Fruit fly (Drosophila melanogaster) whole organism, prepupa: Measurements from ENCODE around the gene Alp12.
A peak's percentile ranks its signal among the peaks of the same experiment; 100 is the strongest.

ENCODE experiments used
- CG10631 ChIP-seq: fragments of 200-800 bp; sonication (Bioruptor generic); optimal IDR thresholded peaks from 2 replicates; lab custom pipeline; 2016; ENCODE audit warnings: missing biosample characterization, missing genetic modification characterization
- CG10669 ChIP-seq: fragments of 200-800 bp; sonication (Bioruptor generic); optimal IDR thresholded peaks from 3 replicates; lab custom pipeline; 2018; ENCODE audit warnings: missing biosample characterization, mild to moderate bottlenecking, missing genetic modification characterization, moderate library complexity
- CG11294 ChIP-seq: fragments of 200-800 bp; sonication (Bioruptor generic); IDR thresholded peaks from 2 replicates; pipeline ENCODE4 v1.3.6; 2022; ENCODE audit warnings: missing biosample characterization, missing genetic modification characterization
- CG11902 ChIP-seq: fragments of 200-800 bp; sonication (Bioruptor generic); optimal IDR thresholded peaks from 3 replicates; lab custom pipeline; 2016; ENCODE audit warnings: missing biosample characterization, missing genetic modification characterization
- CG15336 ChIP-seq: fragments of 200-800 bp; sonication (Bioruptor generic); IDR thresholded peaks from 2 replicates; pipeline ENCODE4 v1.3.6; 2022; ENCODE audit warnings: missing biosample characterization, missing genetic modification characterization
- CG1621 ChIP-seq: fragments of 200-800 bp; sonication (Bioruptor generic); optimal IDR thresholded peaks from 3 replicates; lab custom pipeline; 2018; ENCODE audit warnings: missing biosample characterization, mild to moderate bottlenecking, missing genetic modification characterization
- CG16779 ChIP-seq: fragments of 200-800 bp; sonication (Bioruptor generic); optimal IDR thresholded peaks from 3 replicates; lab custom pipeline; 2017; ENCODE audit warnings: missing biosample characterization, mild to moderate bottlenecking, missing genetic modification characterization
- CG3032 ChIP-seq: fragments of 200-800 bp; optimal IDR thresholded peaks from 2 replicates; lab custom pipeline; 2019; ENCODE audit warnings: missing biosample characterization, mild to moderate bottlenecking, missing genetic modification characterization, moderate library complexity
- CG31627 ChIP-seq: fragments of 200-800 bp; sonication (Bioruptor generic); optimal IDR thresholded peaks from 3 replicates; lab custom pipeline; 2016; ENCODE audit warnings: missing biosample characterization, missing genetic modification characterization
- CG32006 ChIP-seq: fragments of 200-800 bp; sonication (Bioruptor generic); optimal IDR thresholded peaks from 3 replicates; lab custom pipeline; 2017; ENCODE audit warnings: missing biosample characterization, mild to moderate bottlenecking, missing genetic modification characterization
- CG34406 ChIP-seq: fragments of 200-800 bp; sonication (Bioruptor generic); optimal IDR thresholded peaks from 3 replicates; lab custom pipeline; 2016; ENCODE audit warnings: missing biosample characterization, missing genetic modification characterization
- CG4318 ChIP-seq: fragments of 200-800 bp; sonication (Bioruptor generic); optimal IDR thresholded peaks from 3 replicates; lab custom pipeline; 2017; ENCODE audit warnings: missing biosample characterization, mild to moderate bottlenecking, missing genetic modification characterization
- CG6163 ChIP-seq: fragments of 200-800 bp; sonication (Bioruptor generic); IDR thresholded peaks from 3 replicates; pipeline ENCODE4 v1.3.6; 2022; ENCODE audit warnings: missing biosample characterization, missing genetic modification characterization
- CG6276 ChIP-seq: fragments of 200-800 bp; sonication (Bioruptor generic); optimal IDR thresholded peaks from 2 replicates; lab custom pipeline; 2017; ENCODE audit warnings: missing biosample characterization, mild to moderate bottlenecking, missing genetic modification characterization
- CG6792 ChIP-seq: fragments of 200-800 bp; sonication (Bioruptor generic); optimal IDR thresholded peaks from 3 replicates; lab custom pipeline; 2016; ENCODE audit warnings: missing biosample characterization, missing genetic modification characterization
- CG6808 ChIP-seq: fragments of 200-800 bp; sonication (Bioruptor generic); optimal IDR thresholded peaks from 3 replicates; lab custom pipeline; 2017; ENCODE audit warnings: missing biosample characterization, missing genetic modification characterization, mild to moderate bottlenecking, moderate library complexity, missing genetic modification reagents
- CG6854 ChIP-seq: fragments of 200-800 bp; sonication (Bioruptor generic); optimal IDR thresholded peaks from 2 replicates; lab custom pipeline; 2017; ENCODE audit warnings: missing biosample characterization, mild to moderate bottlenecking, missing genetic modification characterization
- CG7368 ChIP-seq: fragments of 200-800 bp; sonication (Bioruptor generic); optimal IDR thresholded peaks from 3 replicates; lab custom pipeline; 2016; ENCODE audit warnings: missing biosample characterization, missing genetic modification characterization
- CG8319 ChIP-seq: fragments of 200-800 bp; sonication (Bioruptor generic); optimal IDR thresholded peaks from 3 replicates; lab custom pipeline; 2016; ENCODE audit warnings: missing biosample characterization, missing genetic modification characterization
- CG8632 ChIP-seq: fragments of 200-800 bp; sonication (Bioruptor generic); optimal IDR thresholded peaks from 3 replicates; lab custom pipeline; 2016; ENCODE audit warnings: missing biosample characterization, missing genetic modification characterization
- CG9139 ChIP-seq: fragments of 200-800 bp; sonication (Bioruptor generic); optimal IDR thresholded peaks from 3 replicates; lab custom pipeline; 2017; ENCODE audit warnings: missing biosample characterization, mild to moderate bottlenecking, missing genetic modification characterization
- Eip75B ChIP-seq: fragments of 200-800 bp; sonication (Bioruptor generic); optimal IDR thresholded peaks from 3 replicates; lab custom pipeline; 2016; ENCODE audit warnings: missing biosample characterization, missing genetic modification characterization
- Eip78C ChIP-seq: fragments of 200-800 bp; sonication (Bioruptor generic); peaks from one replicate; lab custom pipeline; 2016; ENCODE audit warnings: missing biosample characterization, missing genetic modification characterization
- Ets21C ChIP-seq: fragments of 200-800 bp; sonication (Bioruptor generic); optimal IDR thresholded peaks from 3 replicates; lab custom pipeline; 2016; ENCODE audit warnings: missing biosample characterization, missing genetic modification characterization
- Ets96B ChIP-seq: fragments of 200-800 bp; optimal IDR thresholded peaks from 2 replicates; lab custom pipeline; 2019; ENCODE audit warnings: missing biosample characterization, mild to moderate bottlenecking, missing genetic modification characterization, moderate library complexity
- Gug ChIP-seq: fragments of 200-800 bp; sonication (Bioruptor generic); IDR thresholded peaks from 2 replicates; pipeline ENCODE4 v1.3.6; 2022; ENCODE audit warnings: missing biosample characterization, missing genetic modification characterization
- Hr38 ChIP-seq: sonication (Bioruptor generic); optimal IDR thresholded peaks from 2 replicates; lab custom pipeline; 2016; ENCODE audit warnings: missing biosample characterization, missing genetic modification characterization
- Hr4 ChIP-seq: fragments of 200-800 bp; sonication (Bioruptor generic); optimal IDR thresholded peaks from 3 replicates; lab custom pipeline; 2016; ENCODE audit warnings: missing biosample characterization, missing genetic modification characterization
- Lpt ChIP-seq: fragments of 200-800 bp; sonication (Bioruptor generic); optimal IDR thresholded peaks from 3 replicates; lab custom pipeline; 2016; ENCODE audit warnings: missing biosample characterization, missing genetic modification characterization
- Met ChIP-seq: fragments of 200-800 bp; sonication (Bioruptor generic); optimal IDR thresholded peaks from 3 replicates; lab custom pipeline; 2016; ENCODE audit warnings: missing biosample characterization, missing genetic modification characterization
- OdsH ChIP-seq: fragments of 200-800 bp; sonication (Bioruptor generic); optimal IDR thresholded peaks from 3 replicates; lab custom pipeline; 2016; ENCODE audit warnings: missing biosample characterization, missing genetic modification characterization
- Smox ChIP-seq: fragments of 200-800 bp; sonication (Bioruptor generic); optimal IDR thresholded peaks from 3 replicates; lab custom pipeline; 2016; ENCODE audit warnings: missing biosample characterization, missing genetic modification characterization
- Sox102F ChIP-seq: fragments of 200-800 bp; sonication (Bioruptor generic); optimal IDR thresholded peaks from 2 replicates; lab custom pipeline; 2016; ENCODE audit warnings: missing biosample characterization, mild to moderate bottlenecking, missing genetic modification characterization
- Sox14 ChIP-seq: fragments of 200-800 bp; sonication (Bioruptor generic); optimal IDR thresholded peaks from 3 replicates; lab custom pipeline; 2016; ENCODE audit warnings: missing biosample characterization, missing genetic modification characterization
- Sox15 ChIP-seq: fragments of 200-800 bp; sonication (Bioruptor generic); optimal IDR thresholded peaks from 3 replicates; lab custom pipeline; 2016; ENCODE audit warnings: missing biosample characterization, missing genetic modification characterization
- achi ChIP-seq: fragments of 200-800 bp; sonication (Bioruptor generic); optimal IDR thresholded peaks from 3 replicates; lab custom pipeline; 2016; ENCODE audit warnings: missing biosample characterization, missing genetic modification characterization
- cyc ChIP-seq: fragments of 200-800 bp; sonication (Bioruptor generic); optimal IDR thresholded peaks from 3 replicates; lab custom pipeline; 2016; ENCODE audit warnings: missing biosample characterization, missing genetic modification characterization
- dac ChIP-seq: fragments of 200-800 bp; sonication (Bioruptor generic); optimal IDR thresholded peaks from 2 replicates; lab custom pipeline; 2017; ENCODE audit warnings: missing biosample characterization, mild to moderate bottlenecking, missing genetic modification characterization
- dsx ChIP-seq: fragments of 200-800 bp; optimal IDR thresholded peaks from 3 replicates; lab custom pipeline; 2019; ENCODE audit warnings: missing biosample characterization, mild to moderate bottlenecking, missing genetic modification characterization, moderate library complexity; ENCODE audit not compliant: poor library complexity, severe bottlenecking
- esn ChIP-seq: fragments of 200-800 bp; sonication (Bioruptor generic); optimal IDR thresholded peaks from 2 replicates; lab custom pipeline; 2016; ENCODE audit warnings: missing biosample characterization, mild to moderate bottlenecking, missing genetic modification characterization, moderate library complexity
- fd59A ChIP-seq: fragments of 200-800 bp; sonication (Bioruptor generic); optimal IDR thresholded peaks from 2 replicates; lab custom pipeline; 2017; ENCODE audit warnings: missing biosample characterization, mild to moderate bottlenecking, missing genetic modification characterization, missing genetic modification reagents
- fd85E ChIP-seq: fragments of 200-800 bp; sonication (Bioruptor generic); optimal IDR thresholded peaks from 3 replicates; lab custom pipeline; 2016; ENCODE audit warnings: missing biosample characterization, missing genetic modification characterization
- lz ChIP-seq: fragments of 200-800 bp; sonication (Bioruptor generic); optimal IDR thresholded peaks from 3 replicates; lab custom pipeline; 2016; ENCODE audit warnings: missing biosample characterization, missing genetic modification characterization
- net ChIP-seq: fragments of 200-800 bp; sonication (Bioruptor generic); optimal IDR thresholded peaks from 3 replicates; lab custom pipeline; 2016; ENCODE audit warnings: missing biosample characterization, missing genetic modification characterization
- pdm3 ChIP-seq: fragments of 200-800 bp; sonication (Bioruptor generic); optimal IDR thresholded peaks from 3 replicates; lab custom pipeline; 2016; ENCODE audit warnings: missing biosample characterization, missing genetic modification characterization
- salr ChIP-seq, 2 experiments: fragments of 200-800 bp; sonication (Bioruptor generic); optimal IDR thresholded peaks; 3 replicates each; lab custom pipeline; 2016 to 2018; ENCODE audit warnings: missing biosample characterization in 2 of 2, missing genetic modification characterization in 2 of 2, mild to moderate bottlenecking in 1 of 2
- ss ChIP-seq, 2 experiments: fragments of 200-800 bp; sonication (Bioruptor generic); optimal IDR thresholded peaks; 2 replicates in 1 of 2; 3 replicates in 1 of 2; lab custom pipeline; 2017 to 2018; ENCODE audit warnings: mild to moderate bottlenecking in 2 of 2, missing biosample characterization in 2 of 2, missing genetic modification characterization in 2 of 2, moderate library complexity in 1 of 2
- svp ChIP-seq: fragments of 200-800 bp; sonication (Bioruptor generic); peaks from one replicate; lab custom pipeline; 2016; ENCODE audit warnings: missing biosample characterization, missing genetic modification characterization
- vri ChIP-seq: fragments of 200-800 bp; sonication (Bioruptor generic); optimal IDR thresholded peaks from 3 replicates; lab custom pipeline; 2016; ENCODE audit warnings: missing biosample characterization, mild to moderate bottlenecking, missing genetic modification characterization

Gene Alp12

DNA sequence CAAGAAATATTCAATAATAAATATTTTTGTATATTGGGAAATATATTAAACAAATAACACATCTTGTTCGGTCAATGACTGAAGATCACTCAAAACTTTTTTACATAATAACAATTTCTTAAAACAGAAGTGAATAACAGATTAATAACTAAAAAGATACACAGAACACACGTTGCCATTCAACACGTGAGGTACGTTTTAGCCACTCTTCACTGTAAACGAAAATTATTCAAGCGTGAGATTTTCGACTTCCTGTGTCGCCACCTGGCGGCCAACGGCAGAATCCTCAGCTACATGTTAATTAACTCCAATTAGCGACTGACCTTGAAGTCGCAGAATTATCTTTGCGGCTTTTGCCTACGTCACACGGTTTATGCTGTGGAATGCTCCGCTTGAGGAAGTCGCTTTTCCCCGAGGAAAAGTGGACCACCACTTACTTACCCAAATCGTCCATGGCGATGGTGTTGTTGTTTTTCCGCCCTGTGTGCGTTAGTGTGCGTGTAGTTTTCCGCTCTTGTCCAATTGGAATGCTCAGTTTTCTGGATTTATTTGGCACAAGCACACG is 2.0 kb downstream of the Alp12 start (continued):
- TF ChIP-seq Ets21C (GFP tag; lab: Kevin White, UChicago) = peak; percentile 47
- TF ChIP-seq CG4318 (GFP tag; lab: Kevin White, UChicago) = no peak
- TF ChIP-seq net (GFP tag; lab: Kevin White, UChicago) = peak; percentile 66
- peak; percentile 0 for TF ChIP-seq fd59A (GFP tag; lab: Kevin White, UChicago)
- peak; percentile 53 for TF ChIP-seq Ets96B (tag; lab: Kevin White, UChicago)
- TF ChIP-seq Sox102F = peak; percentile 35
- no peak for TF ChIP-seq dac
- peak; percentile 67 for TF ChIP-seq Met (GFP tag; lab: Kevin White, UChicago)
- TF ChIP-seq CG8319 (GFP tag; lab: Kevin White, UChicago) = peak; percentile 22
- peak; percentile 76 for TF ChIP-seq svp
- TF ChIP-seq ss (GFP tag; optimal IDR thresholded peaks at IDR 0.05; lab: Kevin White, UChicago) = no peak
- TF ChIP-seq dsx = no peak
- peak; percentile 54 for TF ChIP-seq Hr4 (GFP tag; lab: Kevin White, UChicago)
- TF ChIP-seq Sox15 (GFP tag; lab: Kevin White, UChicago) = peak; percentile 4
- peak; percentile 6 for TF ChIP-seq CG6276 (GFP tag; lab: Kevin White, UChicago)
- TF ChIP-seq CG32006 (GFP tag; lab: Kevin White, UChicago) = peak; percentile 48
- peak; percentile 46 for TF ChIP-seq CG8632 (GFP tag; lab: Kevin White, UChicago)
- TF ChIP-seq Eip75B (GFP tag; lab: Kevin White, UChicago) = peak; percentile 20
- peak in 1 of 2 experiments; percentile 11 for TF ChIP-seq salr (GFP tag; optimal IDR thresholded peaks at IDR 0.05; lab: Kevin White, UChicago)
- TF ChIP-seq CG3032 (tag; lab: Kevin White, UChicago) = peak; percentile 57
- no peak for TF ChIP-seq CG9139 (GFP tag; lab: Kevin White, UChicago)
- TF ChIP-seq cyc (GFP tag; lab: Kevin White, UChicago) = peak; percentile 53
- peak; percentile 41 for TF ChIP-seq CG1621
- TF ChIP-seq Hr38 = no peak
- TF ChIP-seq esn = peak; percentile 73
- TF ChIP-seq Sox14 (GFP tag; lab: Kevin White, UChicago) = peak; percentile 31
- no peak for TF ChIP-seq CG16779 (tag; lab: Kevin White, UChicago)
- TF ChIP-seq CG7368 (GFP tag; lab: Kevin White, UChicago) = no peak
- TF ChIP-seq CG6808 (GFP tag; lab: Kevin White, UChicago) = peak; percentile 32
- TF ChIP-seq CG34406 (GFP tag; lab: Kevin White, UChicago) = peak; percentile 52
- TF ChIP-seq Lpt (GFP tag; lab: Kevin White, UChicago) = no peak

DNA sequence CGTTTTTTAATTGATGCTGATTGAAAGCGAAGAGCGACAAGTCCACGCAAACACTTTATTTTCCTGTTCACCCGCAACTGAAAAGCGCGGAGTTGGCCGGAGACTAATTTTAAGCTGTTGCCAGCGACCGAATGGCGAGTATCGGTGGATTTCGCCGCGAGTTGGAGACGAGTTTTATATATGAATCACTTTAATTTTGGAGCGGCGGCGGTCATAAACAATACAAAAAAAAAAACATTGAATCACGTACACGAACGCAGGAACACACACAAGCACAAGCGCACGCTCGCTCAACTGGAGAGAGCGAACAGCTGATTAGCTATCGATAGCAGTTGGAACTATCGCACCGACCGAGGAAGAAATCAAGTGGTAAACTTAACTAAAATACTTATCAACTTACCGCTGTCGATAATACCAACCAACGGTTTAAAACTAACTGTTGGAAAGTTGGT is 2.5 kb downstream of the Alp12 start, which contains the start of gene Pax:
Pax (minus strand) TSS at position 267 of the 452 bp plus-strand sequence.
- TF ChIP-seq CG6792 (GFP tag; lab: Kevin White, UChicago) = no peak
- peak; percentile 77 for TF ChIP-seq CG6163 (GFP tag; lab: Robert Waterston, UW)
- TF ChIP-seq CG16779 (tag; lab: Kevin White, UChicago) = peak; percentile 43
- TF ChIP-seq Gug (GFP tag; lab: Robert Waterston, UW) = no peak
- no peak for TF ChIP-seq CG10669 (GFP tag; lab: Kevin White, UChicago)
- no peak for TF ChIP-seq vri (GFP tag; lab: Kevin White, UChicago)
- no peak for TF ChIP-seq Ets21C (GFP tag; lab: Kevin White, UChicago)
- no peak for TF ChIP-seq CG34406 (GFP tag; lab: Kevin White, UChicago)
- no peak for TF ChIP-seq CG15336 (GFP tag; lab: Robert Waterston, UW)
- no peak for TF ChIP-seq OdsH (GFP tag; lab: Kevin White, UChicago)
- no peak for TF ChIP-seq Sox102F
- TF ChIP-seq CG11294 (GFP tag; lab: Robert Waterston, UW) = no peak
- TF ChIP-seq Smox (GFP tag; lab: Kevin White, UChicago) = no peak
- TF ChIP-seq Met (GFP tag; lab: Kevin White, UChicago) = no peak
- no peak for TF ChIP-seq cyc (GFP tag; lab: Kevin White, UChicago)
- no peak for TF ChIP-seq Hr4 (GFP tag; lab: Kevin White, UChicago)
- TF ChIP-seq CG10631 (GFP tag; lab: Kevin White, UChicago) = no peak
- no peak for TF ChIP-seq CG3032 (tag; lab: Kevin White, UChicago)
- TF ChIP-seq CG31627 (GFP tag; lab: Kevin White, UChicago) = no peak
- TF ChIP-seq lz (GFP tag; lab: Kevin White, UChicago) = no peak
- TF ChIP-seq pdm3 (GFP tag; lab: Kevin White, UChicago) = no peak
- no peak for TF ChIP-seq fd85E
- TF ChIP-seq Eip78C (GFP tag; lab: Kevin White, UChicago) = peak; percentile 77
- TF ChIP-seq achi = no peak
- TF ChIP-seq CG9139 (GFP tag; lab: Kevin White, UChicago) = peak; percentile 43
- TF ChIP-seq CG7368 (GFP tag; lab: Kevin White, UChicago) = peak; percentile 31
- TF ChIP-seq fd59A (GFP tag; lab: Kevin White, UChicago) = no peak
- TF ChIP-seq CG11902 (GFP tag; lab: Kevin White, UChicago) = no peak
- TF ChIP-seq CG6854 (GFP tag; lab: Kevin White, UChicago) = peak; percentile 67
- no peak for TF ChIP-seq dac
